Fruit fly (Drosophila melanogaster) whole organism, embryonic: Measurements from ENCODE around the gene CG17111.

Experiments
- CG11247 ChIP-seq: fragments of 200-800 bp; sonication (Bioruptor generic); IDR thresholded peaks from 2 replicates; pipeline ENCODE4 v1.3.6; 2022; ENCODE audit warnings: missing biosample characterization, missing genetic modification characterization
- CG13424 ChIP-seq: fragments of 200-800 bp; sonication (Bioruptor generic); optimal IDR thresholded peaks from 2 replicates; lab custom pipeline; 2019; ENCODE audit warnings: missing biosample characterization, mild to moderate bottlenecking, missing genetic modification characterization, moderate library complexity
- CG14860 ChIP-seq: fragments of 200-800 bp; sonication (Bioruptor generic); IDR thresholded peaks from 3 replicates; pipeline ENCODE4 v1.3.6; 2022; ENCODE audit warnings: missing biosample characterization, missing genetic modification characterization; ENCODE audit not compliant: partially characterized antibody
- CG18764 ChIP-seq: fragments of 200-800 bp; sonication (Bioruptor generic); optimal IDR thresholded peaks from 3 replicates; lab custom pipeline; 2016; ENCODE audit warnings: missing biosample characterization, missing genetic modification characterization
- CG4617 ChIP-seq: fragments of 200-800 bp; sonication (Bioruptor generic); optimal IDR thresholded peaks from 3 replicates; lab custom pipeline; 2016; ENCODE audit warnings: missing biosample characterization, missing genetic modification characterization, borderline replicate concordance
- CG7556 ChIP-seq: fragments of 200-800 bp; sonication (Bioruptor generic); optimal IDR thresholded peaks from 2 replicates; lab custom pipeline; 2017; ENCODE audit warnings: missing biosample characterization, mild to moderate bottlenecking, missing genetic modification characterization
- CG9797 ChIP-seq: fragments of 200-800 bp; sonication (Bioruptor generic); optimal IDR thresholded peaks from 3 replicates; lab custom pipeline; 2018; ENCODE audit warnings: missing biosample characterization, mild to moderate bottlenecking, missing genetic modification characterization
- CG9932 ChIP-seq: fragments of 200-800 bp; sonication (Bioruptor generic); IDR thresholded peaks from 2 replicates; pipeline ENCODE4 v1.3.6; 2022; ENCODE audit warnings: missing biosample characterization, missing genetic modification characterization
- Dll ChIP-seq: fragments of 200-800 bp; sonication (Bioruptor generic); IDR thresholded peaks from 4 replicates; pipeline ENCODE4 v1.3.6; 2022; ENCODE audit warnings: missing biosample characterization, missing genetic modification characterization; ENCODE audit not compliant: partially characterized antibody
- Mrtf ChIP-seq: fragments of 200-800 bp; sonication (Bioruptor generic); IDR thresholded peaks from 3 replicates; pipeline ENCODE4 v1.3.6; 2022; ENCODE audit warnings: missing biosample characterization, missing genetic modification characterization
- Oaz ChIP-seq: fragments of 200-800 bp; sonication (Bioruptor generic); IDR thresholded peaks from 2 replicates; pipeline ENCODE4 v1.3.6; 2022; ENCODE audit warnings: missing biosample characterization, missing genetic modification characterization
- dpn ChIP-seq, 2 experiments: fragments of 200-800 bp; sonication (Bioruptor generic); optimal IDR thresholded peaks; 3 replicates each; lab custom pipeline; 2016; ENCODE audit warnings: missing biosample characterization in 2 of 2, missing genetic modification characterization in 2 of 2
- mam ChIP-seq: fragments of 200-800 bp; sonication (Bioruptor generic); optimal IDR thresholded peaks from 3 replicates; lab custom pipeline; 2016; ENCODE audit warnings: missing biosample characterization, missing genetic modification characterization
- wor ChIP-seq: fragments of 200-800 bp; sonication (Bioruptor generic); IDR thresholded peaks from 2 replicates; pipeline ENCODE4 v1.3.6; 2022; ENCODE audit warnings: missing biosample characterization, missing genetic modification characterization

dm6 chr3R:23043690-23044089 lies 23.4 kb downstream of the CG17111 start, which contains the start of gene CG13837:
- TF ChIP-seq CG18764 (GFP tag; lab: Kevin White, UChicago) (no peak), CG9797 (GFP tag; lab: Kevin White, UChicago) (no peak), CG13424 (tag; lab: Kevin White, UChicago) (no peak), CG4617 (GFP tag; lab: Kevin White, UChicago) (no peak), CG7556 (no peak), CG14860 (GFP tag; lab: Robert Waterston, UW) (no peak), dpn (GFP tag; optimal IDR thresholded peaks at IDR 0.05; lab: Kevin White, UChicago) (no peak), Mrtf (GFP tag; lab: Robert Waterston, UW) (no peak), CG9932 (GFP tag; lab: Robert Waterston, UW) (no peak), wor (GFP tag; lab: Robert Waterston, UW) (no peak), Oaz (GFP tag; lab: Robert Waterston, UW) (no peak), Dll (GFP tag; lab: Robert Waterston, UW) (no peak), mam (GFP tag; lab: Kevin White, UChicago) (no peak), CG11247 (GFP tag; lab: Robert Waterston, UW) (no peak)
